Worm (Caenorhabditis elegans): ENCODE measurements around the gene lgc-44.
A peak's percentile ranks its signal among the peaks of the same experiment; 100 is the strongest.

The lgc-44 gene

DNA sequence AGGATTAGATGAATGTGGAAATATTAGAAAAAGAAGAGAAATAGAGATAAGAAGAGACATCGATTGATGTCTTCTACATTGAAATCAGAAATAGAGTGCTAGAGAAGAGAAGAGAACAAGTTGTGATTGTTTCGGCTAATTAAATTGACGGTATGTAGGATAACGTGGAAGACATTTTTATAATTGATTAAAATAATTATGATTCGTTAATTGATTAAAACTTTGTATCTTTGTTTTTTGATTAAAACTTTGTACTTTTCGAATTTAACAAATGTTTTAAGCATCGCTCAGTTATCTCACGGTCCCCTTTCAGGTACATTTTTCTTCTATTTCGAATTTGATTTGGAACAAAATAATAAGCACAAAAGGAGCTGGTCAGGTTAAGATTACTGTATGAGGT is at the start of gene lgc-44:
TSS of gene lgc-44 (minus strand) at position 101 of the 400 bp plus-strand sequence.
- no peak for TF ChIP-seq pha-4 (tag; optimal IDR thresholded peaks at IDR 0.05)
- TF ChIP-seq Y22D7AL.16 (tag; optimal IDR thresholded peaks at IDR 0.05) = no peak
- no peak for TF ChIP-seq pha-2 (tag; optimal IDR thresholded peaks at IDR 0.05)
- no peak for TF ChIP-seq unc-86 (tag; optimal IDR thresholded peaks at IDR 0.05)
- no peak for TF ChIP-seq odd-2 (tag; optimal IDR thresholded peaks at IDR 0.05)
- no peak for TF ChIP-seq unc-42 (tag; optimal IDR thresholded peaks at IDR 0.05)
- TF ChIP-seq tbx-7 (tag; optimal IDR thresholded peaks at IDR 0.05) = no peak
- TF ChIP-seq unc-3 (GFP tag; conservative IDR thresholded peaks at IDR 0.05) = no peak
- no peak for TF ChIP-seq unc-3 (tag; optimal IDR thresholded peaks at IDR 0.05)
- TF ChIP-seq fkh-10 (GFP tag; optimal IDR thresholded peaks at IDR 0.05) = no peak
- TF ChIP-seq elt-2 (tag; optimal IDR thresholded peaks at IDR 0.05) = no peak
- no peak for TF ChIP-seq hlh-30 (tag; optimal IDR thresholded peaks at IDR 0.05; ENCODE audit: insufficient read depth)
- no peak for TF ChIP-seq nhr-11 (tag; optimal IDR thresholded peaks at IDR 0.05)
- no peak for TF ChIP-seq dve-1 (tag; optimal IDR thresholded peaks at IDR 0.05)
- no peak for TF ChIP-seq T23F11.4 (GFP tag; optimal IDR thresholded peaks at IDR 0.05)
- TF ChIP-seq dmd-4 (tag; optimal IDR thresholded peaks at IDR 0.05; ENCODE audit: borderline replicate concordance) = no peak
- no peak for TF ChIP-seq pat-9 (tag; optimal IDR thresholded peaks at IDR 0.05)
- no peak for TF ChIP-seq npax-4 (tag; optimal IDR thresholded peaks at IDR 0.05)
- TF ChIP-seq pqm-1 (tag; optimal IDR thresholded peaks at IDR 0.05) = no peak

DNA sequence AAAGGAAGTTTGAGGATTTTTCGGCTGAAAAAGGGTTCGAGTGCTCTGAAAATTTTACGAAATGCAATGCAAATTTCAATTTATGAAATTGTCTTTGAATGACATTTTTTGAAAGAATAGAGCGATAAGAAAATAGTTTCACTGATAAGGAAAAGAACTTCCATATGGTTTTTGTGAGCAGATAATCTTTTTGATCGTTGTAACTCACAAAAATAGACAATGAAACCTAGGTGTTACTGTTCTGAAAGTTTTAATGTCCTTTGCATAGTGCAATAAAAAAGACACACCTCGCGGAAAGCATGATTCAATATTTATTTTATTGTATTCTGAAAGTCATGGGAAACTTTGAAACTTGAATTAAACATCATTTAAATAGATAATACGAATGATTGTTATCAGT is 44.5 kb upstream of the lgc-44 start:
- TF ChIP-seq elt-2 (tag; optimal IDR thresholded peaks at IDR 0.05) = peak; percentile 23
- no peak for TF ChIP-seq eyg-1 (tag; optimal IDR thresholded peaks at IDR 0.05)
- no peak for TF ChIP-seq ceh-6 (GFP tag; optimal IDR thresholded peaks at IDR 0.05)

- TF ChIP-seq ets-4 (tag; optimal IDR thresholded peaks at IDR 0.05) (no peak), che-1 (tag; optimal IDR thresholded peaks at IDR 0.05) (no peak), fkh-6 (tag; optimal IDR thresholded peaks at IDR 0.05) (no peak), eyg-1 (tag; optimal IDR thresholded peaks at IDR 0.05) (no peak), dmd-4 (tag; optimal IDR thresholded peaks at IDR 0.05; ENCODE audit: borderline replicate concordance) (no peak), rnt-1 (tag; optimal IDR thresholded peaks at IDR 0.05) (no peak), nhr-11 (tag; optimal IDR thresholded peaks at IDR 0.05) (no peak), madf-2 (tag; optimal IDR thresholded peaks at IDR 0.05) (no peak), unc-55 (GFP tag; optimal IDR thresholded peaks at IDR 0.05) (no peak), ceh-19 (GFP tag; optimal IDR thresholded peaks at IDR 0.05) (no peak), ttx-3 (tag; optimal IDR thresholded peaks at IDR 0.05) (no peak), hlh-6 (tag; optimal IDR thresholded peaks at IDR 0.05) (no peak), C08G9.2 (tag; optimal IDR thresholded peaks at IDR 0.05) (no peak), hlh-30 (tag; optimal IDR thresholded peaks at IDR 0.05; ENCODE audit: insufficient read depth) (no peak), syd-9 (tag; optimal IDR thresholded peaks at IDR 0.05) (no peak), ref-2 (tag; optimal IDR thresholded peaks at IDR 0.05) (no peak)
These were observed 43.4 kb upstream of the lgc-44 start, which contains the start of gene tre-3 for ce11 chrV:11715797-11716196. Gene tre-3 (minus strand): TSS chrV:11715903.

- TF ChIP-seq elt-4 (tag; optimal IDR thresholded peaks at IDR 0.05) = no peak
- peak; percentile 52 for TF ChIP-seq unc-42 (tag; optimal IDR thresholded peaks at IDR 0.05)
These were observed 39.4 kb upstream of the lgc-44 start for ce11 chrV:11711751-11712150.

DNA sequence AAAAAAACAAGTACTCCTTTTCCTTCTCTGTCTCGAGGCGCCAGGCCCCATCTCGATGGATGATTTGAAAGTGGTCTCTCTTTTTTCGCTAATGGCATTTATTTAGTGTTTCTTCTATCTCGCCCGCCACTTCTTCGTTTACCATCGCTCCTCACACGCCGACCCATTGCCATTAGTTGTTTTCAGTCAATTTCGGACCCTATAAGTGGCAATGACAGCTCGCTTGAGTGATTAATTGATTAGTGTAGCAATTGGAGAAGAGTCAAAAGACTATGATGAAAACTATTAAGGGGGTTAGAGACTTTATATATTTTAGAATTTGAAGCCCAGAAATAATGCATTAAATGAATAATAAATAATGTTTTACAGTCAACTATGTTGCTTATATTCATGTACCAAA is 34.0 kb upstream of the lgc-44 start:
- TF ChIP-seq ceh-6 (GFP tag; optimal IDR thresholded peaks at IDR 0.05) (no peak), zip-5 (tag; optimal IDR thresholded peaks at IDR 0.05) (no peak), mec-3 (tag; optimal IDR thresholded peaks at IDR 0.05; ENCODE audit: borderline replicate concordance) (no peak), pros-1 (tag; optimal IDR thresholded peaks at IDR 0.05) (no peak), ceh-30 (tag; optimal IDR thresholded peaks at IDR 0.05) (no peak), lim-6 (tag; optimal IDR thresholded peaks at IDR 0.05) (no peak), elt-4 (tag; optimal IDR thresholded peaks at IDR 0.05) (no peak), ceh-18 (tag; optimal IDR thresholded peaks at IDR 0.05) (no peak), nfya-1 (tag; optimal IDR thresholded peaks at IDR 0.05) (no peak), nhr-232 (tag; optimal IDR thresholded peaks at IDR 0.05) (no peak), unc-86 (tag; optimal IDR thresholded peaks at IDR 0.05) (no peak), C38D4.7 (GFP tag; optimal IDR thresholded peaks at IDR 0.05) (no peak), hlh-13 (GFP tag; optimal IDR thresholded peaks at IDR 0.05) (no peak), ceh-19 (GFP tag; optimal IDR thresholded peaks at IDR 0.05) (no peak), hlh-15 (tag; optimal IDR thresholded peaks at IDR 0.05) (no peak)

All from whole organism, late embryonic.